Worm (Caenorhabditis elegans) whole organism, L2 larva: ENCODE results near the gene glb-29.

Source experiments
- lin-13 ChIP-seq: fragments of 150-350 bp; optimal IDR thresholded peaks from 2 replicates; lab custom pipeline; 2014; ENCODE audit warnings: missing biosample characterization, missing genetic modification reagents, missing genetic modification characterization
- skn-1 ChIP-seq: sonication (generic microtip); optimal IDR thresholded peaks from 2 replicates; lab custom pipeline; 2017; ENCODE audit warnings: missing biosample characterization, missing genetic modification characterization
- unc-39 ChIP-seq: fragments of 150-350 bp; optimal IDR thresholded peaks from 2 replicates; lab custom pipeline; 2014; ENCODE audit warnings: missing biosample characterization, missing genetic modification characterization

DNA sequence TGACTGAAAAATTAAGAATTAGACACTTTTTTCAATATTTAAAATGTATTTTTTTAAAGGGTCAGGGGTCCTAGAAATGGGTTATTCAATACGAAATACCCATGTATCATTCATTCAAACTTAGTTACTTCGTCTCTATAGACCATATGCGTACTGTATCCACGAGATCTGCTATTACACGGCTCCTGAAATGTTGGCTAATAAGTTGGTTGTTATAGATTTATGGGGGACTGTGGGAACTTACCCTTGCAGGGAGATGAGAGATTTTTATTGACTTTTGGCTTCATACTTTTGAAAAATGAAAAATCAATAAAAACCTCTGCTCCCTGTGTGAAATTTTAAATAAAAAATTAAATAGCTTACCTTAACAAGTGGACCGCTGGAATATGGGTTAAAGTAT lies 30.0 kb upstream of the glb-29 start:
- TF ChIP-seq skn-1 (tag; lab: Kevin White, UChicago) (no peak), unc-39 (tag; lab: Kevin White, UChicago) (no peak), lin-13 (GFP tag; lab: Kevin White, UChicago) (no peak)
